Worm (Caenorhabditis elegans) whole organism, L4/young adult: ENCODE results near the gene Y45F10B.9.
"Not testable (repeated sequence)": the region's sequence is repeated elsewhere in the genome, so short reads cannot be mapped to it uniquely, and the experiment has no call there.

Source experiments
- W03F9.2 ChIP-seq: fragments of 150-350 bp; optimal IDR thresholded peaks from 2 replicates; lab custom pipeline; 2014; ENCODE audit warnings: missing biosample characterization, missing genetic modification characterization
- dao-5 ChIP-seq: sonication (generic microtip); optimal IDR thresholded peaks from 2 replicates; lab custom pipeline; 2016; ENCODE audit warnings: missing genotype, missing genetic modification characterization, moderate library complexity, missing compliant biosample characterization
- him-1 ChIP-seq: sonication (generic microtip); optimal IDR thresholded peaks from 2 replicates; lab custom pipeline; 2016; ENCODE audit warnings: missing genotype, missing genetic modification reagents, missing genetic modification characterization, missing compliant biosample characterization

Y45F10B.9 gene

ce11 chrIV:13588544-13589043 lies 9.1 kb downstream of the Y45F10B.9 start, which contains the start of gene sru-9:
Gene sru-9, plus strand, starts transcription at chrIV:13588993.
- TF ChIP-seq W03F9.2, dao-5, him-1 (tag; lab: Kevin White, UChicago): not testable (repeated sequence)

ce11 chrIV:13587175-13587574 lies 10.5 kb downstream of the Y45F10B.9 start, which contains the start of gene Y45F10B.12:
Gene Y45F10B.12, plus strand, starts transcription at chrIV:13587475.
- TF ChIP-seq W03F9.2 (tag; lab: Kevin White, UChicago) (no peak), dao-5 (tag; lab: Kevin White, UChicago) (no peak), him-1 (tag; lab: Kevin White, UChicago) (no peak)

- TF ChIP-seq W03F9.2 (tag; lab: Kevin White, UChicago) (no peak), him-1 (tag; lab: Kevin White, UChicago) (no peak), dao-5 (tag; lab: Kevin White, UChicago) (no peak)
Observed at ce11 chrIV:13584646-13585045, 13.1 kb downstream of the Y45F10B.9 start, which contains the start of gene sru-11. Gene sru-11, plus strand, starts transcription at chrIV:13584946.

ce11 chrIV:13582909-13583308 lies 14.8 kb downstream of the Y45F10B.9 start, which contains the start of gene sru-12:
Gene sru-12, plus strand, starts transcription at chrIV:13583209.
- TF ChIP-seq W03F9.2 (tag; lab: Kevin White, UChicago): no peak
- TF ChIP-seq dao-5 (tag; lab: Kevin White, UChicago): no peak
- no peak for TF ChIP-seq him-1 (tag; lab: Kevin White, UChicago)

ce11 chrIV:13578953-13579352 lies 18.8 kb downstream of the Y45F10B.9 start, which contains the start of gene sru-16:
Gene sru-16, plus strand, starts transcription at chrIV:13579253.
- not testable (repeated sequence) for TF ChIP-seq dao-5, W03F9.2, him-1 (tag; lab: Kevin White, UChicago)

- not testable (repeated sequence) for TF ChIP-seq dao-5, him-1, W03F9.2 (tag; lab: Kevin White, UChicago)
Observed at ce11 chrIV:13578174-13578573, 19.5 kb downstream of the Y45F10B.9 start, which contains the start of gene Y45F10B.8. Gene Y45F10B.8, minus strand, starts transcription at chrIV:13578274.

- TF ChIP-seq dao-5 (tag; lab: Kevin White, UChicago) (no peak), W03F9.2 (tag; lab: Kevin White, UChicago) (no peak), him-1 (tag; lab: Kevin White, UChicago) (no peak)
Observed at ce11 chrIV:13575673-13576072, 22.0 kb downstream of the Y45F10B.9 start.

- no peak for TF ChIP-seq W03F9.2 (tag; lab: Kevin White, UChicago)
- no peak for TF ChIP-seq dao-5 (tag; lab: Kevin White, UChicago)
- TF ChIP-seq him-1 (tag; lab: Kevin White, UChicago): no peak
Observed at ce11 chrIV:13574733-13575132, 23.0 kb downstream of the Y45F10B.9 start, which contains the start of gene srd-10. Gene srd-10, plus strand, starts transcription at chrIV:13575033.

ce11 chrIV:13564284-13564683 lies 33.4 kb downstream of the Y45F10B.9 start:
- TF ChIP-seq dao-5 (tag; lab: Kevin White, UChicago) (no peak), W03F9.2 (tag; lab: Kevin White, UChicago) (no peak), him-1 (tag; lab: Kevin White, UChicago) (no peak)

- TF ChIP-seq dao-5 (tag; lab: Kevin White, UChicago): no peak
- no peak for TF ChIP-seq W03F9.2 (tag; lab: Kevin White, UChicago)
- TF ChIP-seq him-1 (tag; lab: Kevin White, UChicago): no peak
Observed at ce11 chrIV:13561629-13562028, 36.1 kb downstream of the Y45F10B.9 start, which contains the start of the genes Y45F10B.13 and qui-1. Gene Y45F10B.13, minus strand, starts transcription at chrIV:13561729. Gene qui-1, plus strand, starts transcription at chrIV:13561861.

ce11 chrIV:13559020-13559419 lies 38.7 kb downstream of the Y45F10B.9 start:
- TF ChIP-seq dao-5 (tag; lab: Kevin White, UChicago) (no peak), him-1 (tag; lab: Kevin White, UChicago) (no peak), W03F9.2 (tag; lab: Kevin White, UChicago) (no peak)

ce11 chrIV:13557393-13557792 lies 40.3 kb downstream of the Y45F10B.9 start:
- no peak for TF ChIP-seq W03F9.2 (tag; lab: Kevin White, UChicago)
- TF ChIP-seq dao-5 (tag; lab: Kevin White, UChicago): no peak
- no peak for TF ChIP-seq him-1 (tag; lab: Kevin White, UChicago)

ce11 chrIV:13555508-13555907 lies 42.2 kb downstream of the Y45F10B.9 start:
- no peak for TF ChIP-seq W03F9.2 (tag; lab: Kevin White, UChicago)
- no peak for TF ChIP-seq dao-5 (tag; lab: Kevin White, UChicago)
- TF ChIP-seq him-1 (tag; lab: Kevin White, UChicago): no peak
